Worm (Caenorhabditis elegans) whole organism, L4/young adult: ENCODE measurements around the gene F41B5.12.

Experiments used
- dao-5 ChIP-seq: sonication (generic microtip); optimal IDR thresholded peaks from 2 replicates; lab custom pipeline; 2016; ENCODE audit warnings: missing genotype, missing genetic modification characterization, moderate library complexity, missing compliant biosample characterization
- him-1 ChIP-seq: sonication (generic microtip); optimal IDR thresholded peaks from 2 replicates; lab custom pipeline; 2016; ENCODE audit warnings: missing genotype, missing genetic modification reagents, missing genetic modification characterization, missing compliant biosample characterization

ce11 chrV:2266958-2267357 is 6.2 kb downstream of the F41B5.12 start, which contains the start of gene nhr-275:
- TF ChIP-seq him-1 (tag; lab: Kevin White, UChicago) (no peak), dao-5 (no peak)
